Worm (Caenorhabditis elegans) whole organism, L1 larva: Measurements from ENCODE around the gene twk-9.

Experiments
- fkh-10 ChIP-seq: sonication (generic microtip); optimal IDR thresholded peaks from 2 replicates; lab custom pipeline; 2017; ENCODE audit warnings: missing biosample characterization, missing genetic modification reagents, missing genetic modification characterization
- hpl-2 ChIP-seq: fragments of 150-350 bp; optimal IDR thresholded peaks from 2 replicates; lab custom pipeline; 2014; ENCODE audit warnings: missing biosample characterization, missing genetic modification reagents, missing genetic modification characterization
- jun-1 ChIP-seq: fragments of 150-350 bp; optimal IDR thresholded peaks from 2 replicates; lab custom pipeline; 2014; ENCODE audit warnings: missing biosample characterization, missing genetic modification reagents, missing genetic modification characterization
- lin-15B ChIP-seq: fragments of 150-350 bp; sonication (generic microtip); optimal IDR thresholded peaks from 3 replicates; lab custom pipeline; 2014; ENCODE audit warnings: missing biosample characterization, missing genetic modification characterization
- mdl-1 ChIP-seq, 2 experiments: fragments of 150-350 bp; optimal IDR thresholded peaks; 2 replicates each; lab custom pipeline; 2014 to 2017; ENCODE audit warnings: missing biosample characterization in 2 of 2, missing genetic modification characterization in 2 of 2, inconsistent platforms in 1 of 2
- nhr-11 ChIP-seq: fragments of 150-350 bp; optimal IDR thresholded peaks from 2 replicates; lab custom pipeline; 2014; ENCODE audit warnings: missing biosample characterization, missing genetic modification characterization
- nhr-237 ChIP-seq: fragments of 150-350 bp; optimal IDR thresholded peaks from 2 replicates; lab custom pipeline; 2014; ENCODE audit warnings: missing biosample characterization, missing genetic modification characterization
- nhr-77 ChIP-seq: fragments of 150-350 bp; optimal IDR thresholded peaks from 2 replicates; lab custom pipeline; 2014; ENCODE audit warnings: missing biosample characterization, missing genetic modification characterization
- ztf-11 ChIP-seq, 2 experiments: sonication (generic microtip); optimal IDR thresholded peaks; 2 replicates each; lab custom pipeline; 2016 to 2017; ENCODE audit warnings: missing genetic modification characterization in 2 of 2, missing biosample characterization in 1 of 2, missing compliant biosample characterization in 1 of 2

- TF ChIP-seq jun-1 (tag; lab: Kevin White, UChicago) (no peak), ztf-11 (tag; optimal IDR thresholded peaks at IDR 0.05; lab: Kevin White, UChicago) (no peak), fkh-10 (GFP tag; lab: Kevin White, UChicago) (no peak), nhr-77 (tag; lab: Kevin White, UChicago) (no peak), nhr-237 (tag; lab: Kevin White, UChicago) (no peak), nhr-11 (tag; lab: Kevin White, UChicago) (no peak), hpl-2 (no peak), lin-15B (tag; lab: Kevin White, UChicago) (no peak), mdl-1 (tag; optimal IDR thresholded peaks at IDR 0.05; lab: Kevin White, UChicago) (no peak)
Observed at ce11 chrIV:9734861-9735260, 41.9 kb downstream of the twk-9 start.
